Worm (Caenorhabditis elegans) whole organism, early embryonic: ENCODE measurements around the gene F22E5.23.

Experiments
- B0310.2 ChIP-seq: sonication (generic microtip); optimal IDR thresholded peaks from 2 replicates; lab custom pipeline; 2016; ENCODE audit warnings: mild to moderate bottlenecking, missing genetic modification characterization, missing compliant biosample characterization
- ama-1 ChIP-seq: fragments of 150-350 bp; optimal IDR thresholded peaks from 2 replicates; lab custom pipeline; 2014
- flt-1 ChIP-seq: fragments of 200-800 bp; sonication (Bioruptor generic); IDR thresholded peaks from 2 replicates; pipeline ENCODE4 v1.3.6; 2022; ENCODE audit warnings: missing genetic modification characterization, missing compliant biosample characterization
- hmbx-1 ChIP-seq: sonication (generic microtip); optimal IDR thresholded peaks from 2 replicates; lab custom pipeline; 2016; ENCODE audit warnings: mild to moderate bottlenecking, missing genetic modification characterization, missing compliant biosample characterization
- sea-1 ChIP-seq: fragments of 200-800 bp; sonication (Bioruptor generic); conservative IDR thresholded peaks from 2 replicates; pipeline ENCODE4 v1.3.6; 2022; ENCODE audit warnings: missing genetic modification characterization, missing compliant biosample characterization

DNA sequence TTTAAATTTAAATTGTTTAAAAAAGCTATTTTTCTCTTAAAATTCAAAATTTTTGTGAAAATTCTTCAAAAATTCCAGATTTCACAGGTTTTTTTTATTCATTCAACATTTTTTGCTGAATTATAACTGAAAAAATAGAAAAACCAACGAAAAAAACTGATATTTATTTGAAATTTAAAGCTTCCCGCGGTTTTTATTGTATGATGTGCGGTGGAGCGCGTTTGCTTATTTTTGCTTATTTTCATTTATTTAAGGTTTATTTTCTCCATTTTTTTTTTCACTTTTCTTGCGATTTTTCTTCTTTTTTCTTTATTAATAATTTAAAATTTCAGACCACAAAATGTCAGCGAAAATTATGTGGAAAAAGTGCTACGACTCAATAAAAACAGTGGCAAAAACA is 3.0 kb upstream of the F22E5.23 start, which contains the start of gene F22E5.9:
- TF ChIP-seq hmbx-1 (tag; lab: Kevin White, UChicago) (no peak), sea-1 (GFP tag; lab: Robert Waterston, UW) (no peak), flt-1 (GFP tag; lab: Robert Waterston, UW) (no peak), ama-1 (lab: Kevin White, UChicago) (no peak), B0310.2 (tag; lab: Kevin White, UChicago) (no peak)
